Fruit fly (Drosophila melanogaster): Measurements from ENCODE around the gene vret.

Gene vret

DNA sequence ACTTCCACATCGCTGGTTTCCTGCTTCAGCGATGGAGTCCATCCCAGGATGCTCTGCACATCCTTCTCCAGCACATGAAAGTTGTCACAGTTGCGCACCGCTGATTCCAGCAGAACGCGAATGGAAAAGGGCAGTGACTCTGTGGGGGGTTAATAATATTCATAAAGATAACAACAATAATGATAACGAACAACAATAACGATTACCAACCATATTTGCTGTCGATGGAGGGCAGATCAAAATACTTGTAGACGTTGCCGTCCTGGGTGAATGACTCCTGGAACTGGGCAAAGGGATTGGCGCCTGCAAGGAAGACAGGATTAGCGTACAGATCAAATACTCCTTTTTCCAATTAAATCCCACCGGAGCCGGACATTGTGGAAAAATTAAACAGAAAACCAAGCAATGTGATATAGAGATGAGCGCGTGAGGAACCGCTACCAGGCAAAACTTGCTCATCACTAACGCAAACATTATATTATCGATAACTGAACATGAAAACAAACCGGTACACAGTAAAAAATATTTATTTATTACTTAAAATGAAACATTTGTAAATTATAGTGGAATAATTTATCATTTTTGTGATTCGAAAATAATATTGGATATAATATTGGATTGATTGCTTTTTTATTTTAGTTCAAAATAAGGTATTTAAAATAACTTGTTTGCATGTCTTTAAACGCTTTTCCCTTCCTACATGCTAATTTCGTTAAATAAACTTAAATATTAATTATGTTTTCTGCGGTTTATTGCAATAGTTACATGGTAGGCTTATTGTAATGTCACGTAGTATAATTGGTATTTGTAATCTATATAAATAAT, 21.0 kb downstream of the vret start, which contains the start of gene Irp-1A (continued):
- TF ChIP-seq CG16813 (GFP tag; IDR thresholded peaks at IDR 0.05; ENCODE audit: partially characterized antibody) (peak; percentile 81), CG6254 (GFP tag; optimal IDR thresholded peaks at IDR 0.05) (no peak), CG2129 (GFP tag; IDR thresholded peaks at IDR 0.05; ENCODE audit: partially characterized antibody) (peak; percentile 71), crp (GFP tag; optimal IDR thresholded peaks at IDR 0.05) (peak in 1 of 2 experiments; percentile 7), gsb (GFP tag; IDR thresholded peaks at IDR 0.05) (peak; percentile 51; the same call in 1 of the 2 replicates), H15 (GFP tag; IDR thresholded peaks at IDR 0.05) (peak; percentile 45; the same call in 1 of the 3 replicates), fd64A (GFP tag; optimal IDR thresholded peaks at IDR 0.05) (no peak), CG15601 (tag; optimal IDR thresholded peaks at IDR 0.05) (peak; percentile 70), CG8089 (GFP tag; optimal IDR thresholded peaks at IDR 0.05) (no peak), ato (GFP tag; IDR thresholded peaks at IDR 0.05; ENCODE audit: partially characterized antibody) (peak; percentile 41), CG8290 (GFP tag; optimal IDR thresholded peaks at IDR 0.05) (peak; percentile 61), CG8290 (tag; optimal IDR thresholded peaks at IDR 0.05) (peak in 1 of 2 experiments; percentile 83), CG17328 (GFP tag; IDR thresholded peaks at IDR 0.05) (peak; percentile 72; the same call in 1 of the 2 replicates), Hand (GFP tag; optimal IDR thresholded peaks at IDR 0.05) (peak; percentile 60), CG17568 (GFP tag; optimal IDR thresholded peaks at IDR 0.05) (no peak), CTCF (GFP tag; optimal IDR thresholded peaks at IDR 0.05) (no peak), CG12071 (GFP tag; optimal IDR thresholded peaks at IDR 0.05) (no peak), cg (GFP tag; optimal IDR thresholded peaks at IDR 0.05) (no peak), CG2116 (GFP tag; optimal IDR thresholded peaks at IDR 0.05) (peak; percentile 73), CG8359 (GFP tag; optimal IDR thresholded peaks at IDR 0.05; ENCODE audit: borderline replicate concordance) (no peak), wor (GFP tag; IDR thresholded peaks at IDR 0.05) (peak; percentile 48), slbo (GFP tag; IDR thresholded peaks at IDR 0.05) (peak; percentile 86), CG18619 (GFP tag; optimal IDR thresholded peaks at IDR 0.05) (peak; percentile 47), Lpt (GFP tag; optimal IDR thresholded peaks at IDR 0.05) (no peak), CG8924 (tag; optimal IDR thresholded peaks at IDR 0.05) (peak; percentile 88), CG14014 (GFP tag; IDR thresholded peaks at IDR 0.05) (peak; percentile 81), grn (GFP tag; optimal IDR thresholded peaks at IDR 0.05) (no peak), NK7.1 (GFP tag; optimal IDR thresholded peaks at IDR 0.05) (no peak), pnt (GFP tag; optimal IDR thresholded peaks at IDR 0.05) (no peak), dmrt99B (tag; optimal IDR thresholded peaks at IDR 0.05) (peak; percentile 83), sqz (GFP tag; optimal IDR thresholded peaks at IDR 0.05) (peak; percentile 17), CG1529 (GFP tag; optimal IDR thresholded peaks at IDR 0.05) (peak; percentile 9), crol (GFP tag; IDR thresholded peaks at IDR 0.05) (no peak), CG12219 (GFP tag; optimal IDR thresholded peaks at IDR 0.05) (peak; percentile 45), toy (GFP tag; IDR thresholded peaks at IDR 0.05) (0 out of 2 replicates have a peak, but pooled peaks have one; percentile 56), CG11696 (GFP tag; IDR thresholded peaks at IDR 0.05) (peak; percentile 43; the same call in 1 of the 2 replicates), Usf (GFP tag; optimal IDR thresholded peaks at IDR 0.05) (peak; percentile 13), CG3065 (GFP tag; optimal IDR thresholded peaks at IDR 0.05) (peak; percentile 65), CG7372 (GFP tag; IDR thresholded peaks at IDR 0.05) (peak; percentile 57; the same call in 1 of the 2 replicates), mam (GFP tag; optimal IDR thresholded peaks at IDR 0.05) (peak; percentile 58), jing (GFP tag; optimal IDR thresholded peaks at IDR 0.05) (no peak), Dip2 (GFP tag; IDR thresholded peaks at IDR 0.05) (no peak), NC2α (GFP tag; optimal IDR thresholded peaks at IDR 0.05) (no peak), CG31441 (GFP tag; IDR thresholded peaks at IDR 0.05) (peak; percentile 87), Myb (GFP tag; optimal IDR thresholded peaks at IDR 0.05) (peak; percentile 41), ind (GFP tag; optimal IDR thresholded peaks at IDR 0.05) (peak; percentile 58), CG1602 (GFP tag; optimal IDR thresholded peaks at IDR 0.05) (peak; percentile 45), z (GFP tag; IDR thresholded peaks at IDR 0.05) (no peak), CG11723 (GFP tag; optimal IDR thresholded peaks at IDR 0.05) (no peak), CG11093 (GFP tag; IDR thresholded peaks at IDR 0.05) (no peak)

Measured in whole organism, embryonic.